Fruit fly (Drosophila melanogaster) whole organism, pupa: Measurements from ENCODE around the gene Taf13.

Experiments
- CG12605 ChIP-seq: fragments of 200-800 bp; sonication (Bioruptor generic); IDR thresholded peaks from 2 replicates; pipeline ENCODE4 v1.3.6; 2022; ENCODE audit warnings: missing biosample characterization, missing genetic modification characterization
- CG14655 ChIP-seq: fragments of 200-800 bp; sonication (Bioruptor generic); optimal IDR thresholded peaks from 3 replicates; lab custom pipeline; 2017; ENCODE audit warnings: mild to moderate bottlenecking, missing biosample characterization, missing genetic modification reagents, missing genetic modification characterization
- CG32121 ChIP-seq: fragments of 200-800 bp; sonication (Bioruptor generic); IDR thresholded peaks from 2 replicates; pipeline ENCODE4 v1.3.6; 2022; ENCODE audit warnings: missing biosample characterization, missing genetic modification characterization
- Snoo ChIP-seq: fragments of 200-800 bp; sonication (Bioruptor generic); optimal IDR thresholded peaks from 3 replicates; lab custom pipeline; 2017; ENCODE audit warnings: missing biosample characterization, mild to moderate bottlenecking, missing genetic modification characterization, inconsistent platforms
- fd96Ca ChIP-seq: fragments of 200-800 bp; sonication (Bioruptor generic); IDR thresholded peaks from 3 replicates; pipeline ENCODE4 v1.3.6; 2022; ENCODE audit warnings: missing biosample characterization, missing genetic modification characterization
- rn ChIP-seq: fragments of 200-800 bp; sonication (Bioruptor generic); IDR thresholded peaks from 2 replicates; pipeline ENCODE4 v1.3.6; 2022; ENCODE audit warnings: missing biosample characterization, missing genetic modification characterization

- no peak for TF ChIP-seq CG32121 (GFP tag; lab: Robert Waterston, UW)
- TF ChIP-seq CG12605 (GFP tag; lab: Robert Waterston, UW): no peak
- no peak for TF ChIP-seq CG14655 (GFP tag; lab: Kevin White, UChicago)
- TF ChIP-seq rn (GFP tag; lab: Robert Waterston, UW): no peak
- TF ChIP-seq fd96Ca (GFP tag; lab: Robert Waterston, UW): no peak
- TF ChIP-seq Snoo (tag; lab: Kevin White, UChicago): no peak
Observed at dm6 chr2L:20104526-20104925, 10.9 kb upstream of the Taf13 start.
